Worm (Caenorhabditis elegans) whole organism, mixed stage, embryonic: ENCODE results near the gene T24E12.2.

Experiments
- M03D4.4 ChIP-seq: sonication (generic microtip); optimal IDR thresholded peaks from 2 replicates; lab custom pipeline; 2017; ENCODE audit warnings: mild to moderate bottlenecking, missing genetic modification characterization, missing compliant biosample characterization
- bed-3 ChIP-seq: fragments of 200-800 bp; sonication (Bioruptor generic); optimal IDR thresholded peaks from 3 replicates; lab custom pipeline; 2018; ENCODE audit warnings: mild to moderate bottlenecking, missing genetic modification characterization, moderate library complexity, missing compliant biosample characterization
- blmp-1 ChIP-seq: fragments of 150-350 bp; optimal IDR thresholded peaks from 2 replicates; lab custom pipeline; 2014; ENCODE audit warnings: missing biosample characterization, missing genetic modification characterization
- ceh-39 ChIP-seq: fragments of 150-350 bp; optimal IDR thresholded peaks from 2 replicates; lab custom pipeline; 2014; ENCODE audit warnings: missing biosample characterization, missing genetic modification characterization
- ceh-43 ChIP-seq: fragments of 200-800 bp; sonication (Bioruptor generic); optimal IDR thresholded peaks from 2 replicates; lab custom pipeline; 2018; ENCODE audit warnings: mild to moderate bottlenecking, missing genetic modification characterization, moderate library complexity, missing compliant biosample characterization
- ceh-83 ChIP-seq: fragments of 200-800 bp; sonication (Bioruptor generic); optimal IDR thresholded peaks from 2 replicates; lab custom pipeline; 2018; ENCODE audit warnings: mild to moderate bottlenecking, missing genetic modification characterization, missing compliant biosample characterization
- ces-1 ChIP-seq: fragments of 150-350 bp; optimal IDR thresholded peaks from 2 replicates; lab custom pipeline; 2014; ENCODE audit warnings: missing biosample characterization, missing genetic modification reagents, missing genetic modification characterization
- cnd-1 ChIP-seq: fragments of 200-800 bp; sonication (Bioruptor generic); optimal IDR thresholded peaks from 2 replicates; lab custom pipeline; 2018; ENCODE audit warnings: mild to moderate bottlenecking, missing genetic modification characterization, missing compliant biosample characterization
- drap-1 ChIP-seq: fragments of 200-800 bp; sonication (Bioruptor generic); optimal IDR thresholded peaks from 3 replicates; lab custom pipeline; 2018; ENCODE audit warnings: mild to moderate bottlenecking, missing genetic modification characterization, missing compliant biosample characterization
- elt-1 ChIP-seq: sonication (generic microtip); optimal IDR thresholded peaks from 2 replicates; lab custom pipeline; 2017; ENCODE audit warnings: missing genetic modification characterization, mild to moderate bottlenecking, missing compliant biosample characterization, antibody characterized with exemption, moderate library complexity, borderline replicate concordance; ENCODE audit not compliant: insufficient read depth
- elt-3 ChIP-seq: fragments of 150-350 bp; optimal IDR thresholded peaks from 2 replicates; lab custom pipeline; 2014; ENCODE audit warnings: missing biosample characterization, missing genetic modification characterization
- flh-1 ChIP-seq: fragments of 200-800 bp; sonication (Bioruptor generic); optimal IDR thresholded peaks from 2 replicates; lab custom pipeline; 2018; ENCODE audit warnings: mild to moderate bottlenecking, missing genetic modification characterization, moderate library complexity, missing compliant biosample characterization
- ham-2 ChIP-seq: fragments of 200-800 bp; sonication (Bioruptor generic); optimal IDR thresholded peaks from 2 replicates; lab custom pipeline; 2018; ENCODE audit warnings: mild to moderate bottlenecking, missing genetic modification characterization, missing compliant biosample characterization
- hlh-1 ChIP-seq: fragments of 150-350 bp; optimal IDR thresholded peaks from 2 replicates; lab custom pipeline; 2014; ENCODE audit warnings: missing biosample characterization, missing genetic modification reagents, missing genetic modification characterization
- lin-13 ChIP-seq: fragments of 150-350 bp; optimal IDR thresholded peaks from 2 replicates; lab custom pipeline; 2014; ENCODE audit warnings: missing biosample characterization, missing genetic modification characterization
- lin-32 ChIP-seq: fragments of 200-800 bp; sonication (Bioruptor generic); optimal IDR thresholded peaks from 2 replicates; lab custom pipeline; 2018; ENCODE audit warnings: mild to moderate bottlenecking, missing genetic modification characterization, missing compliant biosample characterization
- mep-1 ChIP-seq: fragments of 150-350 bp; optimal IDR thresholded peaks from 2 replicates; lab custom pipeline; 2017; ENCODE audit warnings: missing biosample characterization, missing genetic modification reagents, missing genetic modification characterization, inconsistent platforms
- mls-2 ChIP-seq: sonication (generic microtip); optimal IDR thresholded peaks from 2 replicates; lab custom pipeline; 2016; ENCODE audit warnings: mild to moderate bottlenecking, missing genetic modification characterization, moderate library complexity, missing compliant biosample characterization
- nhr-12 ChIP-seq: fragments of 150-350 bp; optimal IDR thresholded peaks from 2 replicates; lab custom pipeline; 2014; ENCODE audit warnings: missing biosample characterization, missing genetic modification characterization
- nhr-2 ChIP-seq: fragments of 150-350 bp; optimal IDR thresholded peaks from 2 replicates; lab custom pipeline; 2014; ENCODE audit warnings: missing biosample characterization, missing genetic modification characterization
- nhr-237 ChIP-seq: fragments of 150-350 bp; optimal IDR thresholded peaks from 2 replicates; lab custom pipeline; 2014; ENCODE audit warnings: missing biosample characterization, missing genetic modification characterization
- nhr-28 ChIP-seq: fragments of 150-350 bp; optimal IDR thresholded peaks from 2 replicates; lab custom pipeline; 2014; ENCODE audit warnings: missing biosample characterization, missing genetic modification characterization
- pha-4 ChIP-seq: fragments of 150-350 bp; optimal IDR thresholded peaks from 2 replicates; lab custom pipeline; 2018; ENCODE audit warnings: missing biosample characterization, missing genetic modification reagents, missing genetic modification characterization
- sem-2 ChIP-seq: fragments of 200-800 bp; sonication (Bioruptor generic); optimal IDR thresholded peaks from 2 replicates; lab custom pipeline; 2018; ENCODE audit warnings: mild to moderate bottlenecking, missing genetic modification characterization, missing compliant biosample characterization
- snpc-4 ChIP-seq: fragments of 150-350 bp; optimal IDR thresholded peaks from 2 replicates; lab custom pipeline; 2014; ENCODE audit warnings: missing biosample characterization, missing genetic modification characterization
- sptf-1 ChIP-seq: sonication (generic microtip); optimal IDR thresholded peaks from 2 replicates; lab custom pipeline; 2017; ENCODE audit warnings: mild to moderate bottlenecking, missing genetic modification characterization, moderate library complexity, missing compliant biosample characterization
- tbx-8 ChIP-seq: fragments of 200-800 bp; sonication (Bioruptor generic); optimal IDR thresholded peaks from 2 replicates; lab custom pipeline; 2018; ENCODE audit warnings: mild to moderate bottlenecking, missing genetic modification characterization, moderate library complexity, missing compliant biosample characterization
- unc-120 ChIP-seq: sonication (generic microtip); optimal IDR thresholded peaks from 2 replicates; lab custom pipeline; 2017; ENCODE audit warnings: missing genetic modification characterization, missing compliant biosample characterization; ENCODE audit not compliant: poor library complexity, severe bottlenecking
- unc-39 ChIP-seq: fragments of 150-350 bp; optimal IDR thresholded peaks from 2 replicates; lab custom pipeline; 2014; ENCODE audit warnings: missing biosample characterization, missing genetic modification characterization
- unc-62 ChIP-seq: fragments of 150-350 bp; optimal IDR thresholded peaks from 2 replicates; lab custom pipeline; 2014; ENCODE audit warnings: missing biosample characterization, missing genetic modification reagents, missing genetic modification characterization
- zip-8 ChIP-seq: fragments of 150-350 bp; optimal IDR thresholded peaks from 2 replicates; lab custom pipeline; 2014; ENCODE audit warnings: missing biosample characterization, missing genetic modification characterization
- ztf-11 ChIP-seq: fragments of 150-350 bp; optimal IDR thresholded peaks from 2 replicates; lab custom pipeline; 2014; ENCODE audit warnings: missing biosample characterization, missing genetic modification characterization

The T24E12.2 gene

DNA sequence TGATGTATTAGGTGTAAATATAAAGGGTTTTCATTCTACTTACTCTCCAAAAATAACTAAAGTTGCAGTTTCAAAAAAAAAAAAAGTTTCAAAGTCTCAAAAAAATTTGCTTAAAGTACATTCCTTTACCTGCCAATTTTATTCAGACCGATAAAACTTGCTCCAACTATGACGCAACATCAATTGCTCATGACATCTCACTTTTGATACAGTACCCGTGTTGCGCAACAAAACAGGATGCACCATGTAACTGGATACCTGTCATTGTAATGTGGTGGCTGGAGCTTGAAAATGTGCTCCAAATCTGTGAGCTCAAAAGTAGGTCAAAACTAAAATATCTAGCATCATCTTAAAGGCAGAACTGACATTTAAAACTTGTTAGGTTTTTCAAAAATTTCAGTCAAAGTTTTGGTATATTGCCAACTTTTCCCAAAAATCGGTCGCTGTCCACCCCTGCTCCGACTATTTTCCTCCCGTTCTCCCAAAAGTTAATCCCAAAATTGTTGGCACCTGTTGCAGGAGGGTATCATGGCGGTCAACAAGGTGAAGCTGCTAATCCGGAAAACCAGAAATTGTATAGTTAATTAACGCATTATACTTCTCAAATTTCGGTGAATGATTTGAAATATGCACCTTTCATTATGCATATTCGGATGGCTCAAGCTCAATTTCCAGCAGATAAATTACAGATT is at the start of gene T24E12.2:
Gene T24E12.2, plus strand, starts transcription at position 642 of the 692 bp plus-strand sequence.
- TF ChIP-seq M03D4.4 (tag; lab: Kevin White, UChicago) (no peak), ztf-11 (no peak), zip-8 (tag; lab: Kevin White, UChicago) (peak; percentile 99), sptf-1 (tag; lab: Kevin White, UChicago) (no peak)

DNA sequence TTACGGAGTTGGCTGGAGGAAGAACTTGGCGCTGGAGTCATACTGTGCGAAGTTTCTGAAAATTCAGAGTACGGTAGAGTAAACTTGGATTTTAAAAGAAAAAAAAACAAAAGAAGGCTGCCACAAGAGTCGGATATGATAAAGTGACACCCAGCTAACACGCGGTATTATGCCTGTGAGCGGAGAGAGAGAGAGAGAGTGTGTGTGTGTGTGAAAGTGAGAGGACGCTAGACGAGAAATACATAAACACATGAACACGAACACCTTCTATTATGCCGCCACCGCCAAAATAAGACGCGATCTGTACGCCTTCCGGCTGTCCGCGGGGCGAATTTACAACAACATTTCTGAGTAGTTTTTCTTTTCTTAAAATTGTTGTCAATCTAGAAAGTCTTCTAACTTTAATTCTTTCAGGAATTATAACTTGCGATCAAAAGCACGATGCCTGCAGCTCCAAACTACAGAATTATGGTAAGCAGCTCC is 45.8 kb upstream of the T24E12.2 start, which contains the start of gene F12E12.6:
Gene F12E12.6, minus strand, starts transcription at position 51 of the 483 bp plus-strand sequence.
- no peak for TF ChIP-seq unc-120 (tag; lab: Kevin White, UChicago)
- no peak for TF ChIP-seq nhr-28
- TF ChIP-seq lin-32 (GFP tag; lab: Kevin White, UChicago) = no peak
- TF ChIP-seq ces-1 (GFP tag; lab: Kevin White, UChicago) = no peak
- TF ChIP-seq pha-4 = no peak
- no peak for TF ChIP-seq mls-2 (tag; lab: Kevin White, UChicago)
- no peak for TF ChIP-seq flh-1 (GFP tag; lab: Kevin White, UChicago)
- TF ChIP-seq M03D4.4 (tag; lab: Kevin White, UChicago) = no peak
- no peak for TF ChIP-seq sem-2 (GFP tag; lab: Kevin White, UChicago)
- no peak for TF ChIP-seq cnd-1 (tag; lab: Kevin White, UChicago)
- no peak for TF ChIP-seq unc-62 (GFP tag; lab: Kevin White, UChicago)
- no peak for TF ChIP-seq nhr-2

DNA sequence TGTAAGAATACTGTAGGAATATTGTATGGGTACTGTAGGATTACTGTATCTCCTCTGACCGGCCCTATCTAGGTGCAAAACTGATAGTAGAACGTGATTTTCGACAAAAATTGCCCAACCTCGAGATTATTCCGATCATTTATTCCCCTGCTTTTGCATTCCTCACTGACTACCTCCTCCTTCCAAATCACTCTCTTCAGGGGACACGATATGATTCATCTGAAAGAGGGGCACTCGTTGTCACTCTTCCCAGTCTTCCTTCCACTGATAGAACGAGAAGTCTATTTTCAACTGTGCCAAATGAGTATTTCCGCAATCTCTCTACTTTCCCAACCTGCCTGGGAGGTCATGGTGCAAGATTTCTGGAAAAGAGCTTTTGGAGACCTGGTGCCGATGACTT is 43.1 kb upstream of the T24E12.2 start, which contains the start of gene F12E12.2:
Gene F12E12.2, plus strand, starts transcription at position 301 of the 400 bp plus-strand sequence.
- TF ChIP-seq snpc-4 (tag; lab: Kevin White, UChicago) (no peak), mls-2 (tag; lab: Kevin White, UChicago) (no peak), tbx-8 (GFP tag; lab: Kevin White, UChicago) (no peak), nhr-2 (no peak), ceh-43 (GFP tag; lab: Kevin White, UChicago) (no peak), ceh-39 (tag; lab: Kevin White, UChicago) (no peak), flh-1 (GFP tag; lab: Kevin White, UChicago) (no peak), lin-13 (tag; lab: Kevin White, UChicago) (no peak), unc-62 (GFP tag; lab: Kevin White, UChicago) (no peak), ham-2 (no peak), elt-3 (tag; lab: Kevin White, UChicago) (no peak), bed-3 (no peak), unc-120 (tag; lab: Kevin White, UChicago) (no peak), mep-1 (tag; lab: Kevin White, UChicago) (no peak), pha-4 (no peak), sptf-1 (tag; lab: Kevin White, UChicago) (no peak), blmp-1 (no peak)

DNA sequence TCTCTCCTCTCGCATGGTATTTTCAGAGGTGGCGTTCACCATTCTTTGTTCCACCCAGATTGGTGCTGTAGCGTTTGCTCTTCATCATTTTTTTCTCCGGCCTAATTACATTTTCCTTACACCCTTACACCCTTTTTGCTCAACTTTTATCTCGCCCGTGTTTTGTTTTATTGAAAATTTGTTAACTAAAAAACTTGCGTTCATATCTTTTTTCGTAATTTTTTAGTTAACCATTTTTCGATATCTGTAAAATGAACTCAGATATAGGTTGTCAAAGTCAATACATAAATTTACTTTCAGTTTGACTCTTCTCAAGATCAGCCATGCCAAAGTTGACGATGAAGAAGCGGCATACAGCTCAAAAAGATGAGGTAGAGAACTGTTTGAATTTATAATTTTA is 41.2 kb upstream of the T24E12.2 start, which contains the start of gene F12E12.1:
Gene F12E12.1, plus strand, starts transcription at position 301 of the 400 bp plus-strand sequence.
- TF ChIP-seq mep-1 (tag; lab: Kevin White, UChicago) (no peak), sptf-1 (tag; lab: Kevin White, UChicago) (no peak), nhr-12 (tag; lab: Kevin White, UChicago) (no peak), ceh-43 (GFP tag; lab: Kevin White, UChicago) (no peak), ceh-39 (tag; lab: Kevin White, UChicago) (no peak), bed-3 (no peak), tbx-8 (GFP tag; lab: Kevin White, UChicago) (no peak), snpc-4 (tag; lab: Kevin White, UChicago) (no peak), unc-62 (GFP tag; lab: Kevin White, UChicago) (no peak), nhr-237 (tag; lab: Kevin White, UChicago) (no peak), cnd-1 (tag; lab: Kevin White, UChicago) (no peak), sem-2 (GFP tag; lab: Kevin White, UChicago) (no peak), elt-3 (tag; lab: Kevin White, UChicago) (no peak)

DNA sequence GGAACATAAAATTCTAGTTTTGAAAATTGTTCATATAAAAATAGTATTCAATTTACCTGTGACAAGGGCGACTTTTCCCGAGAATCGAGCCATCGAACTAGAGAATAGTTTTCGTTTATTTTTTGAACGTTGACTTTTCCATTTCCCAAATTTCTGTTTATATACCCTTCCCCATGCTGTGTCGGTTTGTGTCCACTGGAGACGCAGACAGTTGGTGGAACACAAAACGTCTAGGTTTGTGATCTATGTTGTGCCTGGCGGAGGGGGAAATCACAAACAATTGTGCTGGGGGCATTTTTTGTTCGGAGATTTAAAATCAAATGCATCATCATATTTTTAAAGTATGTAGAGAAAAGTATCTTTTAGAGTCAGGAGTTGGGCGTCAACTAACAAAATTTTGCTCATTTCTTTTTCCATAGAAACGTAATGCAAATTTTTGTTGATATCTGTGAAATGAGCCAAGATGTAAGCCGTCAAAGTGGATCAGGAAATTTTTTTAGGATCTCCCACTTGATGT is 39.0 kb upstream of the T24E12.2 start, which contains the start of gene nta-1:
Gene nta-1, minus strand, starts transcription at position 131 of the 517 bp plus-strand sequence.
- TF ChIP-seq lin-13 (tag; lab: Kevin White, UChicago) (no peak), sptf-1 (tag; lab: Kevin White, UChicago) (no peak), zip-8 (tag; lab: Kevin White, UChicago) (no peak), M03D4.4 (tag; lab: Kevin White, UChicago) (no peak), blmp-1 (no peak), ztf-11 (no peak), unc-39 (no peak), elt-1 (tag; lab: Kevin White, UChicago) (no peak), hlh-1 (tag; lab: Kevin White, UChicago) (no peak), pha-4 (no peak), drap-1 (no peak), flh-1 (GFP tag; lab: Kevin White, UChicago) (no peak), unc-120 (tag; lab: Kevin White, UChicago) (no peak), ceh-83 (GFP tag; lab: Kevin White, UChicago) (no peak), nhr-237 (tag; lab: Kevin White, UChicago) (no peak)
- TF ChIP-seq, all 35 proteins: peak for 0
